Fruit fly (Drosophila melanogaster): ENCODE measurements around the gene CG34116.

CG34116 gene

DNA sequence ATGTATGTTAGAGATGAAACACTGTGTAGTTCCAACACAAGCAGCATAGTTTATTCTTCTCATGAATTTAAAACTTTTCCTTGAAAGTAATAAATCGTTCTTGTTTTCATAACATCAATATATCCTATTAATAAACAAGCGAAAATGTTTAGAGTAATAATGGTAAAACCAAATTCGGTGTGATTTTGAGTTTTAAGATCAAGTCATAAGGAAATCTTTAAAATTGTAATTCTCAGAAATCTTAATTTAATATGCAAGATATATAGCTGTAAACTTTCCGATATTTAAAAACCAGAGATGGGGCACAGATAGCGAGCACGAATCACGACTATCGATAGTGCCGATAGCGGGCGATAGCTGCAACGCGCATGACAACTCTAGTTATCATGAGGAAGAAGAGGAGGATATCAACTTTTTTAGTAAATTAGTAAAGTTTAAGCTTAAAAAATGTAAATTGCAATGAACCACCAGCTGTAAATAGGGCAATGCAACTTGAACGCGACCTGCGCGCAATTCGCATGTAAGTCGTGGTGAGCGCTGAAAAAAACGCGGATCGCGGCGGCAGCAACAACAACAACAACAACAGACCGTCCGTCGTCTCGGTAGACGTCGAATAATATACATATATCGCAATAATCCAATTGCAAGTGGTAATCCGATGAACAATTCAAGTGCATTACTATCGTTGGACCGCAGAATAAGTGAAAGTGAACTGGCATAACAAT lies 12.1 kb upstream of the CG34116 start, which contains the start of the genes Fibp and Deaf1 (continued):
- peak; percentile 64 for TF ChIP-seq CG11762 (GFP tag; optimal IDR thresholded peaks at IDR 0.05; ENCODE audit: insufficient read depth)
- TF ChIP-seq Hr38 (GFP tag; optimal IDR thresholded peaks at IDR 0.05): peak; percentile 9
- 0 out of 2 replicates have a peak, but pooled peaks have one; percentile 10 for TF ChIP-seq CG15336 (GFP tag; IDR thresholded peaks at IDR 0.05)
- peak; percentile 72 for TF ChIP-seq CG3919 (GFP tag; optimal IDR thresholded peaks at IDR 0.05)
- TF ChIP-seq cyc (GFP tag; optimal IDR thresholded peaks at IDR 0.05): peak; percentile 94
- peak; percentile 28 for TF ChIP-seq fkh (GFP tag; optimal IDR thresholded peaks at IDR 0.05)
- TF ChIP-seq CG11902 (GFP tag; optimal IDR thresholded peaks at IDR 0.05): peak; percentile 70
- TF ChIP-seq CG6854 (GFP tag; optimal IDR thresholded peaks at IDR 0.05): no peak
- TF ChIP-seq Ets21C (GFP tag; optimal IDR thresholded peaks at IDR 0.05): peak; percentile 84
- peak; percentile 56 for TF ChIP-seq CG7368 (GFP tag; optimal IDR thresholded peaks at IDR 0.05)
- peak; percentile 86 for TF ChIP-seq esn (GFP tag; optimal IDR thresholded peaks at IDR 0.05)
- TF ChIP-seq lz (GFP tag; optimal IDR thresholded peaks at IDR 0.05): peak; percentile 87
- TF ChIP-seq dsx (GFP tag; optimal IDR thresholded peaks at IDR 0.05; ENCODE audit: poor library complexity, severe bottlenecking): peak; percentile 37
- TF ChIP-seq CG9139 (GFP tag; optimal IDR thresholded peaks at IDR 0.05): no peak
- TF ChIP-seq Met (GFP tag; optimal IDR thresholded peaks at IDR 0.05): peak; percentile 77
- TF ChIP-seq CG10669 (GFP tag; optimal IDR thresholded peaks at IDR 0.05): peak; percentile 55
- no peak for TF ChIP-seq CG32006 (GFP tag; optimal IDR thresholded peaks at IDR 0.05)
- TF ChIP-seq Ets96B (tag; optimal IDR thresholded peaks at IDR 0.05): peak; percentile 64
- TF ChIP-seq svp (GFP tag): no peak
- TF ChIP-seq CG11294 (GFP tag; IDR thresholded peaks at IDR 0.05): no peak; the same call in 1 of the 2 replicates
- TF ChIP-seq fd85E (GFP tag; optimal IDR thresholded peaks at IDR 0.05): no peak
- TF ChIP-seq fd59A (GFP tag; optimal IDR thresholded peaks at IDR 0.05): peak; percentile 39
- no peak; the same call in 2 of the 3 replicates for TF ChIP-seq CG8119 (GFP tag; IDR thresholded peaks at IDR 0.05)
- peak; percentile 43; the same call in 2 of the 3 replicates for TF ChIP-seq eg (GFP tag; IDR thresholded peaks at IDR 0.05)
- TF ChIP-seq Eip75B (GFP tag; optimal IDR thresholded peaks at IDR 0.05): peak; percentile 71
- TF ChIP-seq Eip78C (GFP tag): peak; percentile 91
- TF ChIP-seq achi (GFP tag; optimal IDR thresholded peaks at IDR 0.05): no peak
- peak; percentile 79 for TF ChIP-seq Hr4 (GFP tag; optimal IDR thresholded peaks at IDR 0.05)

DNA sequence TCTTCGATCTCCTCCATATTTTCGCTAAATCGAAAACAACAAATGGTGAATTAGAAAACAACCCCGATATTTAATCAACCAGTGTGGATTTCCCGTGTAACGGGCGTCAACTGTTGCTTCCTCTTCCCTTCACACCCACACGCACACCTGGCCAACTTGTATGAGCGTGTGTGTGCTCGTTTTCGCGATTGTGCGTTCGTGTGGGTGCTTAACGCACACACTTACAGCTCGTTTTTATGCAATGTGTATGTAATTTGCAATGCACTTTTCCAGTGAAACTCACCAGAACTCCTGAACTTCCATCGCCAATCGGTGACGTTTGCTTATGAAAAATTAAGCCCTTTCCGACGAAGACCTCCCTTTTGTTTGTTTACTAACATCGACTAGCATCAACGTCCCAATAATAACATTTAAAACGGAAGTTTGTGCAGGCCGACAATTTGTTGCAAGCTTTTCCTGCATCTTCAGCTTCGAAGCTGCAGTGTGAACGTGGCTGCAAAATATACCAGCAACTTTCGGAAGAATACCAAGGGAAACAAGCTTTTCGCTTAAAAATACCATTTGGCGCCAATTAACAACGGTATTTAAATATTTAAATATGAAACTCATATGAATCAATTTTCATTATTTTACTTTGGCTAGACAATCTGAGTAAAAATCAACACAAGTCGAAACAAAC lies 9.8 kb upstream of the CG34116 start, which contains the start of gene cyc:
Gene cyc (minus strand): TSS at position 467 of the 679 bp plus-strand sequence.
- TF ChIP-seq CG10669 (GFP tag; optimal IDR thresholded peaks at IDR 0.05) (no peak), CG31627 (GFP tag; optimal IDR thresholded peaks at IDR 0.05) (peak; percentile 10), CG1621 (tag; optimal IDR thresholded peaks at IDR 0.05) (no peak), Met (GFP tag; optimal IDR thresholded peaks at IDR 0.05) (no peak), svp (GFP tag) (no peak), CG8119 (GFP tag; IDR thresholded peaks at IDR 0.05) (peak; percentile 47; the same call in 2 of the 3 replicates), dac (GFP tag; optimal IDR thresholded peaks at IDR 0.05) (peak; percentile 33), CG8632 (GFP tag; optimal IDR thresholded peaks at IDR 0.05) (no peak), CG6163 (GFP tag; IDR thresholded peaks at IDR 0.05) (peak; percentile 56; the same call in 2 of the 3 replicates), CG16779 (tag; optimal IDR thresholded peaks at IDR 0.05) (no peak), eg (GFP tag; IDR thresholded peaks at IDR 0.05) (peak; percentile 32; the same call in 1 of the 3 replicates), lz (GFP tag; optimal IDR thresholded peaks at IDR 0.05) (peak; percentile 28), dsx (GFP tag; optimal IDR thresholded peaks at IDR 0.05; ENCODE audit: poor library complexity, severe bottlenecking) (peak; percentile 85), CG15336 (GFP tag; IDR thresholded peaks at IDR 0.05) (peak; percentile 54; the same call in 1 of the 2 replicates), Lpt (GFP tag; optimal IDR thresholded peaks at IDR 0.05) (peak; percentile 44), Blimp-1 (GFP tag; optimal IDR thresholded peaks at IDR 0.05) (peak; percentile 5), Eip93F (GFP tag; optimal IDR thresholded peaks at IDR 0.05) (no peak), esn (GFP tag; optimal IDR thresholded peaks at IDR 0.05) (peak; percentile 38), CG3919 (GFP tag; optimal IDR thresholded peaks at IDR 0.05) (no peak), Eip75B (GFP tag; optimal IDR thresholded peaks at IDR 0.05) (no peak), CG6854 (GFP tag; optimal IDR thresholded peaks at IDR 0.05) (peak; percentile 74)
